Fruit fly (Drosophila melanogaster) whole organism, embryonic: Measurements from ENCODE around the gene CG7607.

Experiments used
- Abd-B ChIP-seq: fragments of 200-800 bp; sonication (Bioruptor generic); optimal IDR thresholded peaks from 2 replicates; lab custom pipeline; 2018; ENCODE audit warnings: missing biosample characterization, mild to moderate bottlenecking, missing genetic modification characterization, moderate library complexity
- BtbVII ChIP-seq: fragments of 200-800 bp; sonication (Bioruptor generic); optimal IDR thresholded peaks from 3 replicates; lab custom pipeline; 2017; ENCODE audit warnings: missing biosample characterization, mild to moderate bottlenecking, missing genetic modification characterization
- CG11560 ChIP-seq: fragments of 200-800 bp; sonication (Bioruptor generic); IDR thresholded peaks from 3 replicates; pipeline ENCODE4 v1.3.6; 2022; ENCODE audit warnings: missing biosample characterization, missing genetic modification characterization
- CG12155 ChIP-seq: fragments of 200-800 bp; sonication (Bioruptor generic); optimal IDR thresholded peaks from 3 replicates; lab custom pipeline; 2016; ENCODE audit warnings: missing biosample characterization, missing genetic modification characterization
- CG12236 ChIP-seq: fragments of 200-800 bp; sonication (Bioruptor generic); optimal IDR thresholded peaks from 2 replicates; lab custom pipeline; 2016; ENCODE audit warnings: missing biosample characterization, missing genetic modification characterization
- CG12744 ChIP-seq: fragments of 200-800 bp; sonication (Bioruptor generic); optimal IDR thresholded peaks from 2 replicates; lab custom pipeline; 2016; ENCODE audit warnings: missing biosample characterization, missing genetic modification characterization
- CG13624 ChIP-seq: fragments of 200-800 bp; sonication (Bioruptor generic); optimal IDR thresholded peaks from 2 replicates; lab custom pipeline; 2016; ENCODE audit warnings: missing biosample characterization, missing genetic modification characterization
- CG14050 ChIP-seq: fragments of 200-800 bp; sonication (Bioruptor generic); IDR thresholded peaks from 3 replicates; pipeline ENCODE4 v1.3.6; 2022; ENCODE audit warnings: missing biosample characterization, missing genetic modification characterization
- CG15269 ChIP-seq: fragments of 200-800 bp; sonication (Bioruptor generic); optimal IDR thresholded peaks from 2 replicates; lab custom pipeline; 2018; ENCODE audit warnings: missing biosample characterization, mild to moderate bottlenecking, missing genetic modification characterization, moderate library complexity
- CG16815 ChIP-seq: fragments of 200-800 bp; sonication (Bioruptor generic); optimal IDR thresholded peaks from 3 replicates; lab custom pipeline; 2017; ENCODE audit warnings: missing biosample characterization, mild to moderate bottlenecking, missing genetic modification characterization
- CG17328 ChIP-seq: fragments of 200-800 bp; sonication (Bioruptor generic); IDR thresholded peaks from 2 replicates; pipeline ENCODE4 v1.3.6; 2022; ENCODE audit warnings: missing biosample characterization, missing genetic modification characterization
- CG17361 ChIP-seq: fragments of 200-800 bp; sonication (Bioruptor generic); IDR thresholded peaks from 3 replicates; pipeline ENCODE4 v1.3.6; 2022; ENCODE audit warnings: missing biosample characterization, missing genetic modification characterization
- CG1832 ChIP-seq: fragments of 200-800 bp; sonication (Bioruptor generic); optimal IDR thresholded peaks from 2 replicates; lab custom pipeline; 2017; ENCODE audit warnings: missing biosample characterization, mild to moderate bottlenecking, missing genetic modification characterization, inconsistent platforms
- CG18764 ChIP-seq: fragments of 200-800 bp; sonication (Bioruptor generic); optimal IDR thresholded peaks from 3 replicates; lab custom pipeline; 2016; ENCODE audit warnings: missing biosample characterization, missing genetic modification characterization
- CG31388 ChIP-seq: fragments of 200-800 bp; sonication (Bioruptor generic); optimal IDR thresholded peaks from 2 replicates; lab custom pipeline; 2016; ENCODE audit warnings: missing biosample characterization, missing genetic modification characterization
- CG31441 ChIP-seq: fragments of 200-800 bp; sonication (Bioruptor generic); IDR thresholded peaks from 2 replicates; pipeline ENCODE4 v1.3.6; 2022; ENCODE audit warnings: missing biosample characterization, missing genetic modification characterization
- CG3838 ChIP-seq: fragments of 200-800 bp; sonication (Bioruptor generic); optimal IDR thresholded peaks from 3 replicates; lab custom pipeline; 2016; ENCODE audit warnings: missing biosample characterization, missing genetic modification characterization
- CG3847 ChIP-seq: fragments of 200-800 bp; sonication (Bioruptor generic); IDR thresholded peaks from 2 replicates; pipeline ENCODE4 v1.3.6; 2022; ENCODE audit warnings: missing biosample characterization, missing genetic modification characterization
- CG3995 ChIP-seq: fragments of 200-800 bp; sonication (Bioruptor generic); optimal IDR thresholded peaks from 3 replicates; lab custom pipeline; 2016; ENCODE audit warnings: missing biosample characterization, missing genetic modification characterization
- CG6175 ChIP-seq: fragments of 200-800 bp; sonication (Bioruptor generic); IDR thresholded peaks from 3 replicates; pipeline ENCODE4 v1.3.6; 2022; ENCODE audit warnings: missing biosample characterization, missing genetic modification characterization
- CG6654 ChIP-seq: fragments of 200-800 bp; sonication (Bioruptor generic); optimal IDR thresholded peaks from 2 replicates; lab custom pipeline; 2017; ENCODE audit warnings: missing biosample characterization, mild to moderate bottlenecking, missing genetic modification characterization
- CG6765 ChIP-seq: fragments of 200-800 bp; sonication (Bioruptor generic); optimal IDR thresholded peaks from 3 replicates; lab custom pipeline; 2017; ENCODE audit warnings: missing biosample characterization, mild to moderate bottlenecking, missing genetic modification characterization
- CG6854 ChIP-seq: fragments of 200-800 bp; sonication (Bioruptor generic); optimal IDR thresholded peaks from 3 replicates; lab custom pipeline; 2017; ENCODE audit warnings: missing biosample characterization, mild to moderate bottlenecking, missing genetic modification characterization
- CG8359 ChIP-seq: fragments of 200-800 bp; sonication (Bioruptor generic); optimal IDR thresholded peaks from 2 replicates; lab custom pipeline; 2017; ENCODE audit warnings: missing biosample characterization, mild to moderate bottlenecking, missing genetic modification characterization, borderline replicate concordance
- Deaf1 ChIP-seq: fragments of 200-800 bp; optimal IDR thresholded peaks from 3 replicates; lab custom pipeline; 2019; ENCODE audit warnings: missing biosample characterization, mild to moderate bottlenecking, missing genetic modification characterization, moderate library complexity
- GATAe ChIP-seq: fragments of 200-800 bp; sonication (Bioruptor generic); conservative IDR thresholded peaks from 2 replicates; pipeline ENCODE4 v1.3.6; 2022; ENCODE audit warnings: missing biosample characterization, missing genetic modification characterization
- HmgZ ChIP-seq: fragments of 200-800 bp; sonication (Bioruptor generic); optimal IDR thresholded peaks from 2 replicates; lab custom pipeline; 2018; ENCODE audit warnings: missing biosample characterization, mild to moderate bottlenecking, missing genetic modification characterization
- Max ChIP-seq: fragments of 200-800 bp; sonication (Bioruptor generic); optimal IDR thresholded peaks from 2 replicates; lab custom pipeline; 2016; ENCODE audit warnings: missing biosample characterization, mild to moderate bottlenecking, missing genetic modification characterization
- Myb ChIP-seq: fragments of 200-800 bp; sonication (Bioruptor generic); optimal IDR thresholded peaks from 2 replicates; lab custom pipeline; 2016; ENCODE audit warnings: missing biosample characterization, missing genetic modification characterization
- Side ChIP-seq: fragments of 200-800 bp; sonication (Bioruptor generic); optimal IDR thresholded peaks from 2 replicates; lab custom pipeline; 2016; ENCODE audit warnings: missing biosample characterization, missing genetic modification characterization
- Sin3A ChIP-seq: fragments of >200 bp; optimal IDR thresholded peaks from 2 replicates; lab custom pipeline; 2018
- Sry-δ ChIP-seq: fragments of 200-800 bp; sonication (Bioruptor generic); optimal IDR thresholded peaks from 2 replicates; lab custom pipeline; 2016; ENCODE audit warnings: missing biosample characterization, missing genetic modification characterization
- Xrp1 ChIP-seq: fragments of 200-800 bp; sonication (Bioruptor generic); IDR thresholded peaks from 2 replicates; pipeline ENCODE4 v1.3.6; 2022; ENCODE audit warnings: missing biosample characterization, missing genetic modification characterization
- al ChIP-seq: fragments of 200-800 bp; sonication (Bioruptor generic); IDR thresholded peaks from 2 replicates; pipeline ENCODE4 v1.3.6; 2022; ENCODE audit warnings: missing biosample characterization, missing genetic modification characterization
- ara ChIP-seq: fragments of 200-800 bp; sonication (Bioruptor generic); IDR thresholded peaks from 2 replicates; pipeline ENCODE4 v1.3.6; 2022; ENCODE audit warnings: missing biosample characterization, missing genetic modification characterization
- bab2 ChIP-seq: fragments of 200-800 bp; sonication (Bioruptor generic); optimal IDR thresholded peaks from 2 replicates; lab custom pipeline; 2016; ENCODE audit warnings: missing biosample characterization, missing genetic modification characterization
- bbx ChIP-seq: fragments of 200-800 bp; sonication (Bioruptor generic); IDR thresholded peaks from 2 replicates; pipeline ENCODE4 v1.3.6; 2022; ENCODE audit warnings: missing biosample characterization, missing genetic modification characterization; ENCODE audit not compliant: partially characterized antibody
- bowl ChIP-seq: fragments of 200-800 bp; sonication (Bioruptor generic); IDR thresholded peaks from 2 replicates; pipeline ENCODE4 v1.3.6; 2022; ENCODE audit warnings: missing biosample characterization, missing genetic modification characterization
- cwo ChIP-seq: fragments of 200-800 bp; sonication (Bioruptor generic); optimal IDR thresholded peaks from 3 replicates; lab custom pipeline; 2017; ENCODE audit warnings: missing biosample characterization, missing genetic modification characterization, mild to moderate bottlenecking, moderate library complexity, missing genetic modification reagents
- eyg ChIP-seq: fragments of 200-800 bp; sonication (Bioruptor generic); optimal IDR thresholded peaks from 3 replicates; lab custom pipeline; 2016; ENCODE audit warnings: missing biosample characterization, missing genetic modification characterization
- gem ChIP-seq: fragments of 200-800 bp; sonication (Bioruptor generic); optimal IDR thresholded peaks from 2 replicates; lab custom pipeline; 2019; ENCODE audit warnings: missing biosample characterization, mild to moderate bottlenecking, missing genetic modification characterization, moderate library complexity
- kah ChIP-seq: fragments of 200-800 bp; sonication (Bioruptor generic); optimal IDR thresholded peaks from 2 replicates; lab custom pipeline; 2018; ENCODE audit warnings: missing biosample characterization, mild to moderate bottlenecking, missing genetic modification characterization
- maf-S ChIP-seq: fragments of 200-800 bp; sonication (Bioruptor generic); optimal IDR thresholded peaks from 2 replicates; lab custom pipeline; 2016; ENCODE audit warnings: missing biosample characterization, missing genetic modification characterization
- nmo ChIP-seq: fragments of 200-800 bp; sonication (Bioruptor generic); optimal IDR thresholded peaks from 2 replicates; lab custom pipeline; 2018; ENCODE audit warnings: missing biosample characterization, mild to moderate bottlenecking, missing genetic modification characterization, moderate library complexity
- peb ChIP-seq: fragments of 200-800 bp; sonication (Bioruptor generic); IDR thresholded peaks from 2 replicates; pipeline ENCODE4 v1.3.6; 2022; ENCODE audit warnings: missing biosample characterization, missing genetic modification characterization
- ranshi ChIP-seq: fragments of 200-800 bp; sonication (Bioruptor generic); IDR thresholded peaks from 2 replicates; pipeline ENCODE4 v1.3.6; 2022; ENCODE audit warnings: missing biosample characterization, missing genetic modification characterization
- row ChIP-seq: fragments of 200-800 bp; sonication (Bioruptor generic); IDR thresholded peaks from 3 replicates; pipeline ENCODE4 v1.3.6; 2022; ENCODE audit warnings: missing biosample characterization, missing genetic modification characterization
- stc ChIP-seq: fragments of 200-800 bp; sonication (Bioruptor generic); IDR thresholded peaks from 2 replicates; pipeline ENCODE4 v1.3.6; 2022; ENCODE audit warnings: missing biosample characterization, missing genetic modification characterization
- twi ChIP-seq: fragments of 200-800 bp; optimal IDR thresholded peaks from 2 replicates; lab custom pipeline; 2019; ENCODE audit warnings: missing biosample characterization, mild to moderate bottlenecking, missing genetic modification characterization, moderate library complexity
- z ChIP-seq: fragments of 200-800 bp; sonication (Bioruptor generic); IDR thresholded peaks from 3 replicates; pipeline ENCODE4 v1.3.6; 2022; ENCODE audit warnings: missing biosample characterization, missing genetic modification characterization

Gene CG7607

dm6 chr3L:11246046-11246887 lies 46.8 kb downstream of the CG7607 start (continued):
- TF ChIP-seq CG8359 (GFP tag; lab: Kevin White, UChicago): no peak
- TF ChIP-seq CG13624 (GFP tag; lab: Kevin White, UChicago): no peak
- no peak for TF ChIP-seq bab2
- TF ChIP-seq Xrp1: peak; percentile 51; the same call in 1 of the 2 replicates
- peak; percentile 17 for TF ChIP-seq HmgZ (tag; lab: Kevin White, UChicago)
- TF ChIP-seq CG18764 (GFP tag; lab: Kevin White, UChicago): no peak
- peak; percentile 93 for TF ChIP-seq z (GFP tag; lab: Robert Waterston, UW)
- peak; percentile 72 for TF ChIP-seq CG3838 (GFP tag; lab: Kevin White, UChicago)
- no peak for TF ChIP-seq Sry-δ
- TF ChIP-seq BtbVII (GFP tag; lab: Kevin White, UChicago): peak; percentile 30
- no peak for TF ChIP-seq twi (tag; lab: Kevin White, UChicago)
- peak; percentile 10 for TF ChIP-seq gem
- TF ChIP-seq CG12155 (GFP tag; lab: Kevin White, UChicago): no peak
- TF ChIP-seq al (GFP tag; lab: Robert Waterston, UW): no peak
- no peak for TF ChIP-seq Max (GFP tag; lab: Kevin White, UChicago)
- TF ChIP-seq bbx (GFP tag; lab: Robert Waterston, UW): peak; percentile 57
- TF ChIP-seq bowl: no peak
- TF ChIP-seq Deaf1 (tag; lab: Kevin White, UChicago): peak; percentile 8
- TF ChIP-seq maf-S: no peak
- peak; percentile 16 for TF ChIP-seq CG12744 (GFP tag; lab: Kevin White, UChicago)
- TF ChIP-seq CG14050: no peak
- no peak for TF ChIP-seq Abd-B (GFP tag; lab: Kevin White, UChicago)
- TF ChIP-seq CG12236: no peak
- TF ChIP-seq Side (GFP tag; lab: Kevin White, UChicago): no peak
- no peak; the same call in 1 of the 2 replicates for TF ChIP-seq CG17328 (GFP tag; lab: Robert Waterston, UW)
- no peak for TF ChIP-seq CG31388 (GFP tag; lab: Kevin White, UChicago)
- TF ChIP-seq nmo (GFP tag; lab: Kevin White, UChicago): peak; percentile 4
- TF ChIP-seq CG15269 (tag; lab: Kevin White, UChicago): no peak
- peak; percentile 26 for TF ChIP-seq CG6854 (GFP tag; lab: Kevin White, UChicago)
- no peak for TF ChIP-seq CG16815 (GFP tag; lab: Kevin White, UChicago)
- no peak for TF ChIP-seq CG3847
- TF ChIP-seq row (GFP tag; lab: Robert Waterston, UW): peak; percentile 29; the same call in 2 of the 3 replicates
- TF ChIP-seq ranshi: no peak; the same call in 1 of the 2 replicates
- TF ChIP-seq cwo: peak; percentile 24
- TF ChIP-seq CG31441 (GFP tag; lab: Robert Waterston, UW): no peak
- TF ChIP-seq stc (GFP tag; lab: Robert Waterston, UW): no peak
- peak; percentile 60 for TF ChIP-seq kah (GFP tag; lab: Kevin White, UChicago)
- peak; percentile 85 for TF ChIP-seq CG1832
- TF ChIP-seq eyg (GFP tag; lab: Kevin White, UChicago): no peak
- no peak; the same call in 2 of the 3 replicates for TF ChIP-seq CG17361 (GFP tag; lab: Robert Waterston, UW)
- no peak for TF ChIP-seq CG3995 (GFP tag; lab: Kevin White, UChicago)
- no peak for TF ChIP-seq GATAe (GFP tag; lab: Robert Waterston, UW)
- TF ChIP-seq Sin3A: no peak
- 0 out of 2 replicates have a peak, but pooled peaks have one; percentile 29 for TF ChIP-seq ara
- peak; percentile 75; the same call in 1 of the 3 replicates for TF ChIP-seq CG6175 (GFP tag; lab: Robert Waterston, UW)
- TF ChIP-seq CG6765 (GFP tag; lab: Kevin White, UChicago): no peak
- no peak for TF ChIP-seq Myb
- no peak for TF ChIP-seq peb
- TF ChIP-seq CG6654 (GFP tag; lab: Kevin White, UChicago): no peak
- TF ChIP-seq CG11560 (tag; lab: Robert Waterston, UW): no peak
